Worm (Caenorhabditis elegans) whole organism, young adult: ENCODE measurements around the gene H23L24.4.
A peak's percentile ranks its signal among the peaks of the same experiment; 100 is the strongest.

ENCODE experiments used
- B0336.3 ChIP-seq: fragments of 200-800 bp; sonication (Bioruptor generic); IDR thresholded peaks from 2 replicates; pipeline ENCODE4 v1.3.6; 2022; ENCODE audit warnings: missing genetic modification characterization, missing compliant biosample characterization
- C06A6.2 ChIP-seq: fragments of 200-800 bp; sonication (Bioruptor generic); conservative IDR thresholded peaks from 2 replicates; pipeline ENCODE4 v1.3.6; 2022; ENCODE audit warnings: missing genetic modification characterization, missing compliant biosample characterization
- F23B12.7 ChIP-seq: sonication (generic microtip); optimal IDR thresholded peaks from 2 replicates; lab custom pipeline; 2017; ENCODE audit warnings: missing genetic modification characterization, mild to moderate bottlenecking, missing compliant biosample characterization, antibody characterized with exemption, moderate library complexity; ENCODE audit not compliant: insufficient read depth
- F33H1.4 ChIP-seq: fragments of 200-800 bp; sonication (Bioruptor generic); IDR thresholded peaks from 2 replicates; pipeline ENCODE4 v1.3.6; 2022; ENCODE audit warnings: missing genetic modification reagents, missing genetic modification characterization, missing compliant biosample characterization
- F57C9.4 ChIP-seq: sonication (generic microtip); optimal IDR thresholded peaks from 2 replicates; lab custom pipeline; 2017; ENCODE audit warnings: mild to moderate bottlenecking, missing genetic modification characterization, missing compliant biosample characterization
- Y56A3A.18 ChIP-seq: fragments of 200-800 bp; sonication (Bioruptor generic); IDR thresholded peaks from 2 replicates; pipeline ENCODE4 v1.3.6; 2022; ENCODE audit warnings: missing genetic modification reagents, missing genetic modification characterization, missing compliant biosample characterization
- Y79H2A.3 ChIP-seq: fragments of 200-800 bp; sonication (Bioruptor generic); conservative IDR thresholded peaks from 2 replicates; pipeline ENCODE4 v1.3.6; 2022; ENCODE audit warnings: missing genetic modification reagents, missing genetic modification characterization, missing compliant biosample characterization
- Y95B8A.8 ChIP-seq: fragments of 200-800 bp; sonication (Bioruptor generic); IDR thresholded peaks from 2 replicates; pipeline ENCODE4 v1.3.6; 2022; ENCODE audit warnings: missing genetic modification reagents, missing genetic modification characterization, missing compliant biosample characterization
- akir-1 ChIP-seq: fragments of 200-800 bp; sonication (Bioruptor generic); optimal IDR thresholded peaks from 2 replicates; lab custom pipeline; 2018; ENCODE audit warnings: mild to moderate bottlenecking, missing genetic modification characterization, moderate library complexity, missing compliant biosample characterization
- ama-1 ChIP-seq, 3 experiments: fragments of 150-350 bp in 1 of 3; sonication (generic microtip) in 2 of 3; optimal IDR thresholded peaks; 2 replicates each; lab custom pipeline; 2014 to 2018; ENCODE audit warnings: missing biosample characterization in 2 of 3, missing genetic modification characterization in 2 of 3, missing genetic modification reagents in 2 of 3
- aptf-3 ChIP-seq: fragments of 200-800 bp; sonication (Bioruptor generic); IDR thresholded peaks from 2 replicates; pipeline ENCODE4 v1.3.6; 2022; ENCODE audit warnings: missing genetic modification characterization, missing compliant biosample characterization
- athp-1 ChIP-seq: sonication (generic microtip); optimal IDR thresholded peaks from 2 replicates; lab custom pipeline; 2017; ENCODE audit warnings: mild to moderate bottlenecking, missing genetic modification characterization, missing compliant biosample characterization
- attf-6 ChIP-seq: fragments of 200-800 bp; sonication (Bioruptor generic); IDR thresholded peaks from 2 replicates; pipeline ENCODE4 v1.3.6; 2022; ENCODE audit warnings: missing genetic modification reagents, missing genetic modification characterization, missing compliant biosample characterization
- bed-1 ChIP-seq: fragments of 200-800 bp; sonication (Bioruptor generic); IDR thresholded peaks from 2 replicates; pipeline ENCODE4 v1.3.6; 2022; ENCODE audit warnings: missing genetic modification reagents, missing genetic modification characterization, missing compliant biosample characterization
- chd-7 ChIP-seq: sonication (generic microtip); optimal IDR thresholded peaks from 2 replicates; lab custom pipeline; 2016; ENCODE audit warnings: mild to moderate bottlenecking, missing genetic modification characterization, moderate library complexity, missing compliant biosample characterization
- dpl-1 ChIP-seq: fragments of 150-350 bp; optimal IDR thresholded peaks from 2 replicates; lab custom pipeline; 2014; ENCODE audit warnings: missing biosample characterization, missing genetic modification reagents, missing genetic modification characterization
- efl-1 ChIP-seq: fragments of 150-350 bp; optimal IDR thresholded peaks from 2 replicates; lab custom pipeline; 2014; ENCODE audit warnings: missing biosample characterization, missing genetic modification reagents, missing genetic modification characterization
- ekl-4 ChIP-seq: fragments of 200-800 bp; sonication (Bioruptor generic); IDR thresholded peaks from 2 replicates; pipeline ENCODE4 v1.3.6; 2022; ENCODE audit warnings: missing genetic modification reagents, missing genetic modification characterization, missing compliant biosample characterization
- hmg-1.2 ChIP-seq: fragments of 200-800 bp; sonication (Bioruptor generic); IDR thresholded peaks from 2 replicates; pipeline ENCODE4 v1.3.6; 2022; ENCODE audit warnings: missing genetic modification reagents, missing genetic modification characterization, missing compliant biosample characterization
- hsf-1 ChIP-seq: fragments of 200-800 bp; sonication (Bioruptor generic); IDR thresholded peaks from 2 replicates; pipeline ENCODE4 v1.3.6; 2022; ENCODE audit warnings: missing genetic modification reagents, missing genetic modification characterization, missing compliant biosample characterization
- let-526 ChIP-seq: fragments of 200-800 bp; sonication (Bioruptor generic); IDR thresholded peaks from 2 replicates; pipeline ENCODE4 v1.3.6; 2022; ENCODE audit warnings: missing genetic modification reagents, missing genetic modification characterization, missing compliant biosample characterization
- lin-54 ChIP-seq: fragments of 200-800 bp; sonication (Bioruptor generic); optimal IDR thresholded peaks from 2 replicates; lab custom pipeline; 2018; ENCODE audit warnings: mild to moderate bottlenecking, missing genetic modification characterization, missing compliant biosample characterization
- lsl-1 ChIP-seq: fragments of 200-800 bp; sonication (Bioruptor generic); optimal IDR thresholded peaks from 2 replicates; lab custom pipeline; 2018; ENCODE audit warnings: mild to moderate bottlenecking, missing genetic modification characterization, moderate library complexity, missing compliant biosample characterization
- madf-6 ChIP-seq: fragments of 200-800 bp; sonication (Bioruptor generic); IDR thresholded peaks from 2 replicates; pipeline ENCODE4 v1.3.6; 2022; ENCODE audit warnings: missing genetic modification reagents, missing genetic modification characterization, missing compliant biosample characterization
- madf-8 ChIP-seq: fragments of 200-800 bp; sonication (Bioruptor generic); conservative IDR thresholded peaks from 2 replicates; pipeline ENCODE4 v1.3.6; 2022; ENCODE audit warnings: missing genetic modification reagents, missing genetic modification characterization, missing compliant biosample characterization
- nhr-179 ChIP-seq: sonication (generic microtip); optimal IDR thresholded peaks from 2 replicates; lab custom pipeline; 2016; ENCODE audit warnings: mild to moderate bottlenecking, missing genetic modification characterization, missing compliant biosample characterization
- nhr-27 ChIP-seq: fragments of 200-800 bp; sonication (Bioruptor generic); optimal IDR thresholded peaks from 2 replicates; lab custom pipeline; 2018; ENCODE audit warnings: mild to moderate bottlenecking, missing genetic modification characterization, moderate library complexity, missing compliant biosample characterization
- nhr-80 ChIP-seq: sonication (generic microtip); optimal IDR thresholded peaks from 2 replicates; lab custom pipeline; 2016; ENCODE audit warnings: missing genetic modification characterization, missing compliant biosample characterization
- pbrm-1 ChIP-seq: fragments of 200-800 bp; sonication (Bioruptor generic); IDR thresholded peaks from 2 replicates; pipeline ENCODE4 v1.3.6; 2022; ENCODE audit warnings: missing genetic modification reagents, missing genetic modification characterization, missing compliant biosample characterization
- repo-1 ChIP-seq: sonication (generic microtip); optimal IDR thresholded peaks from 2 replicates; lab custom pipeline; 2017; ENCODE audit warnings: mild to moderate bottlenecking, missing genetic modification characterization, missing compliant biosample characterization
- snpc-1.1 ChIP-seq: sonication (generic microtip); optimal IDR thresholded peaks from 2 replicates; lab custom pipeline; 2017; ENCODE audit warnings: missing genetic modification characterization, mild to moderate bottlenecking, missing compliant biosample characterization, antibody characterized with exemption, moderate library complexity, missing genotype, missing genetic modification reagents; ENCODE audit not compliant: insufficient read depth
- snpc-4 ChIP-seq, 5 experiments: fragments of 150-350 bp in 1 of 5; sonication (generic microtip) in 4 of 5; optimal IDR thresholded peaks; 2 replicates each; lab custom pipeline; 2014 to 2018; ENCODE audit warnings: missing genetic modification characterization in 5 of 5, missing biosample characterization in 3 of 5, antibody characterized with exemption in 2 of 5, mild to moderate bottlenecking in 2 of 5, missing compliant biosample characterization in 2 of 5, missing genotype in 2 of 5, moderate library complexity in 2 of 5, missing genetic modification reagents in 1 of 5
- tbp1 ChIP-seq: fragments of 200-800 bp; sonication (Bioruptor generic); optimal IDR thresholded peaks from 2 replicates; lab custom pipeline; 2018; ENCODE audit warnings: mild to moderate bottlenecking, missing genetic modification characterization, missing compliant biosample characterization
- xnd-1 ChIP-seq: sonication (generic microtip); optimal IDR thresholded peaks from 2 replicates; lab custom pipeline; 2016; ENCODE audit warnings: missing genotype, missing genetic modification reagents, missing genetic modification characterization, missing compliant biosample characterization
- zfh-2 ChIP-seq: fragments of 200-800 bp; sonication (Bioruptor generic); conservative IDR thresholded peaks from 2 replicates; pipeline ENCODE4 v1.3.6; 2022; ENCODE audit warnings: missing genetic modification reagents, missing genetic modification characterization, missing compliant biosample characterization
- ztf-18 ChIP-seq: sonication (generic microtip); optimal IDR thresholded peaks from 2 replicates; lab custom pipeline; 2016; ENCODE audit warnings: missing genotype, mild to moderate bottlenecking, missing genetic modification characterization, missing compliant biosample characterization
- ztf-26 ChIP-seq: sonication (generic microtip); optimal IDR thresholded peaks from 2 replicates; lab custom pipeline; 2017; ENCODE audit warnings: missing genetic modification characterization, missing compliant biosample characterization
- ztf-3 ChIP-seq: fragments of 200-800 bp; sonication (Bioruptor generic); optimal IDR thresholded peaks from 2 replicates; lab custom pipeline; 2018; ENCODE audit warnings: mild to moderate bottlenecking, missing genetic modification characterization, missing compliant biosample characterization

The H23L24.4 gene

DNA sequence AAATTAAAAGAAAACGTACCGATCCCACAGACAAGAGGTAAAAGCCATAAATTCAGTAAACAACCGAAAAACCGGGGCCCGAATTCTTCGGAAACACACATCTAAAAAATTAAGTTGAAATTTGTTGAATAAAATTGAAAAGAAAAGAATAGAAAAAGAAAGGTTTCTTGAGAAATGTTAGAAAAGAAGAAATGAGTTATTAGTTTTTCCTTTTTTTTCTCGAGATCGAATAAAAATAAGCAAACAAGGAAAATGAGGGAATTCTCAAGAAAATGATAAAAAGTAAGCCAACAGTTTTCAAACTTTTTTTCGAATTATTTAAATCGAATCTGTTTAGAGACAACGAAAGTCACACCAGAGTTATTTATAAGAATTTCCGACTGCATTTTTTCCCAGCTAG is at the start of gene H23L24.4:
Gene H23L24.4, minus strand, starts transcription at position 101 of the 400 bp plus-strand sequence.
- TF ChIP-seq C06A6.2 (GFP tag; lab: Robert Waterston, UW) (no peak), hmg-1.2 (GFP tag; lab: Robert Waterston, UW) (no peak), zfh-2 (GFP tag; lab: Robert Waterston, UW) (no peak), pbrm-1 (GFP tag; lab: Robert Waterston, UW) (no peak), ztf-26 (tag; lab: Kevin White, UChicago) (no peak), Y95B8A.8 (no peak), nhr-27 (no peak), nhr-80 (tag; lab: Kevin White, UChicago) (no peak), Y56A3A.18 (GFP tag; lab: Robert Waterston, UW) (no peak)

DNA sequence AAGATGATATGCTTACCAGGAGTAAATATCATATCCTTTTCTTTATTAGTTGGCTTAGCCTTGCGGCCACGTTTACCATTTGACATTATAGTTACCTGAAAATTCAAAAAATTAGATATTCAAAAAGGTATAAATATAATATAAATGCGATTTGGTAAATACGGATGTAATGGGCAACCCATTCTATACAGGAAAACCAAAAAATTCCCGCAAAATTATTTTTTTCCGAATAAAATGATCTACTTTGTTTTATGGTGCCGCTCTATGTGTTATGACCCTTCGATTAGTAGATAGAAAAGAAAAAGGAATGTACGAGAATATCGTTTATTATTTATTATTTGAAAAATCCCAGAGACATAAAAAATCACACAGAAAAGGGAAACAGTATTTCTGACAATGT is 49.3 kb upstream of the H23L24.4 start, which contains the start of gene elli-1:
Gene elli-1, minus strand, starts transcription at position 101 of the 400 bp plus-strand sequence.
- TF ChIP-seq dpl-1: peak; percentile 16
- no peak for TF ChIP-seq aptf-3 (GFP tag; lab: Robert Waterston, UW)
- no peak for TF ChIP-seq repo-1
- peak; percentile 53 for TF ChIP-seq efl-1 (GFP tag; lab: Kevin White, UChicago)

DNA sequence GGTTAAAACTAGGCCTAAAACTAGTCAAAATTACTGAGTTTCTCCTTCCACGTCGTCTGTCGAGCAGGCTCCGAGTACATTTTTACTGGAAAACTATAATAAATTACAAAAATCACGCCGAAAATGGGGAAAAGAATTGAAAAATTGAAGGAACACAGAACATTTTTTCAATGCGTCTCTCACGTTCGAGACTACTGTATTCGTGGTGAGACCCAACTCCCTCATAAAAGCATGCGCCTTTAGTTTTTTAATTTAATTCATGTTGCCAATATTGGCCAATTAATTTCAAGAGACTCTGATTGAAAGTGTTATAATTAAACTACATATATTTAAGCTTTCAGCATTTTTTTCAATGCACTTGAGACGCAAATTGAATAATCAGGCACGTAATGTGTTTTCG is 48.7 kb upstream of the H23L24.4 start:
- TF ChIP-seq tbp1 (GFP tag; lab: Kevin White, UChicago): no peak
- TF ChIP-seq lsl-1: peak; percentile 79
- TF ChIP-seq F23B12.7 (tag; lab: Kevin White, UChicago): peak; percentile 5
- peak; percentile 81; the same call in 1 of the 2 replicates for TF ChIP-seq F33H1.4 (GFP tag; lab: Robert Waterston, UW)
- peak; percentile 0 for TF ChIP-seq efl-1 (GFP tag; lab: Kevin White, UChicago)
- TF ChIP-seq, all 124 proteins: peak for 4

DNA sequence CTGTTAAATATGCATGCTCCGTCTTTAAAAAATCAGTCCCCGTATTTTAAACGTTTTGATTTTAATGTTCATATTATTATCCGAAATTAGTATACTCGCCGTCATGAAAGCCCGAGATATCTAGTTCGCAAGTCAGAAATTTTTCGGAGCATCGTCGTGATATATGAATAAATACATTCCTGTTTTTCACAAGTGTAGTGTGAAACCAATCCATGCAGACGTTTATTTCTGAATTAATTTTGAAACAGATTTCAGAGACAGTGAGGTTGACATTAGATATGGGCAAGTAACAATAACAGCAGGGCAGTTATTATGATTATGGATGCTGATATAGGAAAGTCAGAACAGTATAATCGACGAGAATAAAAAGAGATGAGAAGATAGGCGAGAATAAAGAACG is 47.1 kb upstream of the H23L24.4 start:
- no peak for TF ChIP-seq ama-1 (optimal IDR thresholded peaks at IDR 0.05; lab: Kevin White, UChicago)
- peak in 1 of 2 experiments; percentile 45 for TF ChIP-seq ama-1 (GFP tag; optimal IDR thresholded peaks at IDR 0.05; lab: Kevin White, UChicago)
- peak; percentile 11 for TF ChIP-seq ztf-18 (tag; lab: Kevin White, UChicago)
- TF ChIP-seq hsf-1 (GFP tag; lab: Robert Waterston, UW): 0 out of 2 replicates have a peak, but pooled peaks have one; percentile 26
- TF ChIP-seq snpc-4 (GFP tag; optimal IDR thresholded peaks at IDR 0.05; lab: Kevin White, UChicago): no peak
- TF ChIP-seq snpc-4 (tag; optimal IDR thresholded peaks at IDR 0.05; lab: Kevin White, UChicago): peak in 1 of 4 experiments; percentile 0
- TF ChIP-seq akir-1: no peak
- peak; percentile 44 for TF ChIP-seq lin-54 (GFP tag; lab: Kevin White, UChicago)
- TF ChIP-seq chd-7 (tag; lab: Kevin White, UChicago): no peak
- TF ChIP-seq B0336.3: peak; percentile 69
- TF ChIP-seq bed-1 (GFP tag; lab: Robert Waterston, UW): no peak
- no peak for TF ChIP-seq Y79H2A.3 (GFP tag; lab: Robert Waterston, UW)
- TF ChIP-seq athp-1 (tag; lab: Kevin White, UChicago): peak; percentile 28
- 0 out of 2 replicates have a peak, but pooled peaks have one; percentile 21 for TF ChIP-seq hmg-1.2 (GFP tag; lab: Robert Waterston, UW)
- no peak for TF ChIP-seq attf-6
- no peak for TF ChIP-seq madf-8 (GFP tag; lab: Robert Waterston, UW)
- TF ChIP-seq nhr-179: no peak
- no peak for TF ChIP-seq ztf-26 (tag; lab: Kevin White, UChicago)
- TF ChIP-seq let-526: no peak
- no peak for TF ChIP-seq snpc-1.1
- no peak for TF ChIP-seq Y56A3A.18 (GFP tag; lab: Robert Waterston, UW)
- TF ChIP-seq madf-6 (GFP tag; lab: Robert Waterston, UW): peak; percentile 57; the same call in 1 of the 2 replicates
- TF ChIP-seq F57C9.4: no peak
- TF ChIP-seq ekl-4 (GFP tag; lab: Robert Waterston, UW): peak; percentile 57
- no peak for TF ChIP-seq ztf-3 (GFP tag; lab: Kevin White, UChicago)
- 0 out of 2 replicates have a peak, but pooled peaks have one; percentile 8 for TF ChIP-seq Y95B8A.8
- TF ChIP-seq tbp1 (GFP tag; lab: Kevin White, UChicago): peak; percentile 24
- peak; percentile 1 for TF ChIP-seq xnd-1 (tag; lab: Kevin White, UChicago)
- TF ChIP-seq, all 124 proteins: peak for 13
